Worm (Caenorhabditis elegans) whole organism, L3 larva: ENCODE measurements around the gene bir-1.
A peak's percentile ranks its signal among the peaks of the same experiment; 100 is the strongest.

Experiments used
- R02D3.7 ChIP-seq: fragments of 150-350 bp; optimal IDR thresholded peaks from 2 replicates; lab custom pipeline; 2014; ENCODE audit warnings: missing biosample characterization, missing genetic modification characterization
- ZK546.5 ChIP-seq: sonication (generic microtip); optimal IDR thresholded peaks from 2 replicates; lab custom pipeline; 2017; ENCODE audit warnings: missing biosample characterization, missing genetic modification characterization
- aly-2 ChIP-seq: fragments of 150-350 bp; optimal IDR thresholded peaks from 2 replicates; lab custom pipeline; 2014; ENCODE audit warnings: missing biosample characterization, missing genetic modification characterization
- ama-1 ChIP-seq: fragments of 150-350 bp; optimal IDR thresholded peaks from 2 replicates; lab custom pipeline; 2018
- ceh-16 ChIP-seq: sonication (generic microtip); optimal IDR thresholded peaks from 2 replicates; lab custom pipeline; 2017; ENCODE audit warnings: missing biosample characterization, missing genetic modification characterization
- ceh-28 ChIP-seq: fragments of 150-350 bp; optimal IDR thresholded peaks from 2 replicates; lab custom pipeline; 2014; ENCODE audit warnings: missing biosample characterization, missing genetic modification reagents, missing genetic modification characterization
- ceh-82 ChIP-seq: fragments of 150-350 bp; optimal IDR thresholded peaks from 2 replicates; lab custom pipeline; 2014; ENCODE audit warnings: missing biosample characterization, missing genetic modification characterization
- ceh-9 ChIP-seq: sonication (generic microtip); optimal IDR thresholded peaks from 2 replicates; lab custom pipeline; 2018; ENCODE audit warnings: missing biosample characterization, missing genetic modification characterization
- daf-12 ChIP-seq: fragments of 150-350 bp; optimal IDR thresholded peaks from 2 replicates; lab custom pipeline; 2014; ENCODE audit warnings: missing biosample characterization, missing genetic modification reagents, missing genetic modification characterization
- egl-27 ChIP-seq: sonication (generic microtip); optimal IDR thresholded peaks from 4 replicates; lab custom pipeline; 2017; ENCODE audit warnings: missing biosample characterization, missing genetic modification reagents, missing genetic modification characterization
- egl-5 ChIP-seq: fragments of 150-350 bp; optimal IDR thresholded peaks from 2 replicates; lab custom pipeline; 2017; ENCODE audit warnings: missing biosample characterization, missing genetic modification reagents, missing genetic modification characterization, inconsistent platforms
- elt-1 ChIP-seq: fragments of 150-350 bp; optimal IDR thresholded peaks from 2 replicates; lab custom pipeline; 2014; ENCODE audit warnings: missing biosample characterization, missing genetic modification characterization
- elt-2 ChIP-seq: sonication (generic microtip); optimal IDR thresholded peaks from 2 replicates; lab custom pipeline; 2016; ENCODE audit warnings: missing genetic modification reagents, mild to moderate bottlenecking, missing genetic modification characterization, missing compliant biosample characterization
- elt-3 ChIP-seq, 3 experiments: fragments of 150-350 bp in 1 of 3; sonication (generic microtip) in 2 of 3; optimal IDR thresholded peaks; 2 replicates in 2 of 3; 4 replicates in 1 of 3; lab custom pipeline; 2014 to 2017; ENCODE audit warnings: missing biosample characterization in 3 of 3, missing genetic modification characterization in 3 of 3
- eor-1 ChIP-seq, 2 experiments: fragments of 150-350 bp; optimal IDR thresholded peaks; 2 replicates each; lab custom pipeline; 2014 to 2018; ENCODE audit warnings: missing biosample characterization in 2 of 2, missing genetic modification characterization in 2 of 2
- fkh-10 ChIP-seq: sonication (generic microtip); optimal IDR thresholded peaks from 2 replicates; lab custom pipeline; 2017; ENCODE audit warnings: missing biosample characterization, missing genetic modification reagents, missing genetic modification characterization
- fkh-2 ChIP-seq: fragments of 150-350 bp; optimal IDR thresholded peaks from 2 replicates; lab custom pipeline; 2014; ENCODE audit warnings: missing biosample characterization, missing genetic modification reagents, missing genetic modification characterization
- fos-1 ChIP-seq: fragments of 150-350 bp; optimal IDR thresholded peaks from 2 replicates; lab custom pipeline; 2014; ENCODE audit warnings: missing biosample characterization, missing genetic modification characterization
- hmg-11 ChIP-seq: sonication (generic microtip); optimal IDR thresholded peaks from 2 replicates; lab custom pipeline; 2016; ENCODE audit warnings: missing genetic modification characterization, missing compliant biosample characterization
- jun-1 ChIP-seq: fragments of 150-350 bp; optimal IDR thresholded peaks from 2 replicates; lab custom pipeline; 2014; ENCODE audit warnings: missing biosample characterization, missing genetic modification reagents, missing genetic modification characterization
- lin-15B ChIP-seq: fragments of 150-350 bp; optimal IDR thresholded peaks from 2 replicates; lab custom pipeline; 2014; ENCODE audit warnings: missing biosample characterization, missing genetic modification characterization
- lin-39 ChIP-seq: fragments of 150-350 bp; optimal IDR thresholded peaks from 2 replicates; lab custom pipeline; 2018; ENCODE audit warnings: missing biosample characterization, missing genetic modification reagents, missing genetic modification characterization
- lsy-12 ChIP-seq: sonication (generic microtip); optimal IDR thresholded peaks from 2 replicates; lab custom pipeline; 2016; ENCODE audit warnings: mild to moderate bottlenecking, missing genetic modification characterization, missing compliant biosample characterization
- mdl-1 ChIP-seq: fragments of 150-350 bp; optimal IDR thresholded peaks from 2 replicates; lab custom pipeline; 2014; ENCODE audit warnings: missing biosample characterization, missing genetic modification characterization
- mml-1 ChIP-seq: fragments of 150-350 bp; sonication (generic microtip); optimal IDR thresholded peaks from 3 replicates; lab custom pipeline; 2014; ENCODE audit warnings: missing biosample characterization, missing genetic modification characterization
- nfya-1 ChIP-seq: sonication (generic microtip); optimal IDR thresholded peaks from 2 replicates; lab custom pipeline; 2017; ENCODE audit warnings: missing genetic modification characterization, mild to moderate bottlenecking, missing compliant biosample characterization, antibody characterized with exemption, moderate library complexity; ENCODE audit not compliant: insufficient read depth
- nhr-11 ChIP-seq: fragments of 150-350 bp; optimal IDR thresholded peaks from 2 replicates; lab custom pipeline; 2014; ENCODE audit warnings: missing biosample characterization, missing genetic modification characterization
- nhr-12 ChIP-seq: fragments of 150-350 bp; optimal IDR thresholded peaks from 2 replicates; lab custom pipeline; 2014; ENCODE audit warnings: missing biosample characterization, missing genetic modification characterization
- nhr-23 ChIP-seq: fragments of 150-350 bp; optimal IDR thresholded peaks from 2 replicates; lab custom pipeline; 2014; ENCODE audit warnings: missing biosample characterization, missing genetic modification reagents, missing genetic modification characterization
- nhr-237 ChIP-seq: fragments of 150-350 bp; optimal IDR thresholded peaks from 2 replicates; lab custom pipeline; 2014; ENCODE audit warnings: missing biosample characterization, missing genetic modification characterization
- nhr-25 ChIP-seq: sonication (generic microtip); optimal IDR thresholded peaks from 2 replicates; lab custom pipeline; 2017; ENCODE audit warnings: missing biosample characterization, missing genetic modification characterization
- nhr-28 ChIP-seq: fragments of 150-350 bp; optimal IDR thresholded peaks from 2 replicates; lab custom pipeline; 2014; ENCODE audit warnings: missing biosample characterization, missing genetic modification characterization
- nhr-43 ChIP-seq: sonication (generic microtip); optimal IDR thresholded peaks from 2 replicates; lab custom pipeline; 2016; ENCODE audit warnings: mild to moderate bottlenecking, missing genetic modification characterization, missing compliant biosample characterization; ENCODE audit not compliant: poor library complexity, severe bottlenecking
- nhr-67 ChIP-seq: fragments of 150-350 bp; optimal IDR thresholded peaks from 2 replicates; lab custom pipeline; 2014; ENCODE audit warnings: missing biosample characterization, missing genetic modification characterization
- nhr-76 ChIP-seq: fragments of 150-350 bp; sonication (generic microtip); optimal IDR thresholded peaks from 5 replicates; lab custom pipeline; 2014; ENCODE audit warnings: missing biosample characterization, missing genetic modification characterization
- nhr-77 ChIP-seq: fragments of 150-350 bp; optimal IDR thresholded peaks from 2 replicates; lab custom pipeline; 2014; ENCODE audit warnings: missing biosample characterization, missing genetic modification characterization
- pha-4 ChIP-seq: fragments of 150-350 bp; optimal IDR thresholded peaks from 2 replicates; lab custom pipeline; 2014; ENCODE audit warnings: missing biosample characterization, missing genetic modification reagents, missing genetic modification characterization
- pqm-1 ChIP-seq: fragments of 150-350 bp; optimal IDR thresholded peaks from 2 replicates; lab custom pipeline; 2017; ENCODE audit warnings: missing biosample characterization, missing genetic modification characterization, inconsistent platforms
- sea-2 ChIP-seq: fragments of 150-350 bp; sonication (generic microtip); optimal IDR thresholded peaks from 4 replicates; lab custom pipeline; 2014; ENCODE audit warnings: missing biosample characterization, missing genetic modification reagents, missing genetic modification characterization
- skn-1 ChIP-seq: fragments of 150-350 bp; optimal IDR thresholded peaks from 2 replicates; lab custom pipeline; 2014; ENCODE audit warnings: missing biosample characterization, missing genetic modification characterization
- snpc-4 ChIP-seq: fragments of 150-350 bp; optimal IDR thresholded peaks from 2 replicates; lab custom pipeline; 2014; ENCODE audit warnings: missing biosample characterization, missing genetic modification characterization
- tbx-2 ChIP-seq: sonication (generic microtip); optimal IDR thresholded peaks from 2 replicates; lab custom pipeline; 2016; ENCODE audit warnings: mild to moderate bottlenecking, missing genetic modification characterization, missing compliant biosample characterization
- unc-39 ChIP-seq: sonication (generic microtip); optimal IDR thresholded peaks from 4 replicates; lab custom pipeline; 2017; ENCODE audit warnings: missing biosample characterization, missing genetic modification characterization
- unc-62 ChIP-seq: fragments of 150-350 bp; sonication (generic microtip); optimal IDR thresholded peaks from 4 replicates; lab custom pipeline; 2014; ENCODE audit warnings: missing biosample characterization, missing genetic modification reagents, missing genetic modification characterization
- zag-1 ChIP-seq: fragments of 150-350 bp; optimal IDR thresholded peaks from 2 replicates; lab custom pipeline; 2014; ENCODE audit warnings: missing biosample characterization, missing genetic modification characterization
- ztf-11 ChIP-seq: fragments of 150-350 bp; optimal IDR thresholded peaks from 2 replicates; lab custom pipeline; 2014; ENCODE audit warnings: missing biosample characterization, missing genetic modification characterization
- ztf-4 ChIP-seq: fragments of 150-350 bp; optimal IDR thresholded peaks from 2 replicates; lab custom pipeline; 2014; ENCODE audit warnings: missing biosample characterization, missing genetic modification characterization

The bir-1 gene

DNA sequence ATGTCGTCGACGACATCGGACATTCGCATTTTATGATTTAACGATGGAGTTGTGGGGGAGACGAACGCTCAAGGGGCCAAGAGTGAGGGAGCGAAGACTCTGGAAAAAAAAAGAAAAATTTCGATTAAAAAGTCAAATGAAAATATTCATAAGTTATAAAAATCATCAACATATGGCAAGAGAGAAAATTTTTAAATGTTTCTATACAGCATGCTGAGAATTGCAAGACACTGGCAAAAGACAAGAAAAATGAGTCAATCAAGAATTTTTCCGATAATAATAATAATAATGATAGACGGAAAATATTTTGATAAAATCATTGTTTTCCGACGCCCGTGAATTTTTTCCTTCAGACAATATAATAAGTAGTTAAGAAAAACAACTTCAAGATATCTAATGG lies 7.1 kb upstream of the bir-1 start, which contains the start of gene sipa-1:
Gene sipa-1 (minus strand): TSS at position 101 of the 400 bp plus-strand sequence.
- no peak for TF ChIP-seq ceh-82 (tag; lab: Kevin White, UChicago)
- TF ChIP-seq zag-1 (tag; lab: Kevin White, UChicago): no peak
- TF ChIP-seq nhr-25 (tag; lab: Kevin White, UChicago): no peak
- no peak for TF ChIP-seq nhr-11
- TF ChIP-seq aly-2 (tag; lab: Kevin White, UChicago): no peak
- TF ChIP-seq nhr-43 (tag; lab: Kevin White, UChicago): no peak
- TF ChIP-seq egl-5 (tag; lab: Kevin White, UChicago): no peak
- no peak for TF ChIP-seq mml-1 (tag; lab: Kevin White, UChicago)
- TF ChIP-seq ceh-9: no peak
- TF ChIP-seq nhr-12 (tag; lab: Kevin White, UChicago): no peak
- TF ChIP-seq hmg-11: no peak
- no peak for TF ChIP-seq sea-2 (GFP tag; lab: Kevin White, UChicago)
- TF ChIP-seq skn-1: no peak
- no peak for TF ChIP-seq tbx-2 (tag; lab: Kevin White, UChicago)

DNA sequence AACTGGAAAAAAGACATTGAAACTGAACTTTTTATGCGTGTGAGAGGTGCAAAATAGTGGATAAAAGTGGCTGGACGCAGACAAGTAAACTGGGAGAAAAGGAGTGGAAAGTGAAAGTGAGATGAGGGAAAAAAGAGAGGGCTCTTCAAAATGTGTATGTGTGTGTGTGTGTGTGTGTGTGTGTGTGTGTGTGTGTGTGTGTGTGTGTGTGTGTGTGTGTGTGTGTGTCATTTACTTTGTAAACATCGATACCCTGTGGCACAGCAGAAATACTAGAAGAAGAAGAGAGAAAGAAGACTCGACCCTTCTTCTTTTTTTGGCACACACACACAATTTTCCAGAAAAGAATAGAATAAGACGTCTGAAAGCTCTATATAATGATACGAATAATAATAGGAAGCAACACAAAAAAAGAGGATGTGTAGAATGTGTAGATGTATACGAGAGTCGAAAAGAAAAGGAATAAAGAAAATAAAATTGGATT lies 5.6 kb upstream of the bir-1 start:
- TF ChIP-seq fkh-10 (GFP tag; lab: Kevin White, UChicago): no peak
- no peak for TF ChIP-seq nhr-67 (tag; lab: Kevin White, UChicago)
- TF ChIP-seq hmg-11: peak; percentile 6
- TF ChIP-seq mml-1 (tag; lab: Kevin White, UChicago): no peak
- no peak for TF ChIP-seq aly-2 (tag; lab: Kevin White, UChicago)
- no peak for TF ChIP-seq zag-1 (tag; lab: Kevin White, UChicago)
- TF ChIP-seq nhr-43 (tag; lab: Kevin White, UChicago): no peak
- no peak for TF ChIP-seq sea-2 (GFP tag; lab: Kevin White, UChicago)
- TF ChIP-seq ceh-16 (tag; lab: Kevin White, UChicago): no peak
- TF ChIP-seq nhr-77 (tag; lab: Kevin White, UChicago): no peak
- no peak for TF ChIP-seq unc-39 (tag; lab: Kevin White, UChicago)
- TF ChIP-seq lin-39 (tag; lab: Kevin White, UChicago): peak; percentile 56
- TF ChIP-seq fkh-2 (tag; lab: Kevin White, UChicago): no peak
- no peak for TF ChIP-seq nhr-12 (tag; lab: Kevin White, UChicago)
- no peak for TF ChIP-seq pqm-1 (tag; lab: Kevin White, UChicago)
- TF ChIP-seq ZK546.5 (tag; lab: Kevin White, UChicago): no peak
- no peak for TF ChIP-seq nhr-28
- TF ChIP-seq ama-1 (lab: Kevin White, UChicago): no peak
- no peak for TF ChIP-seq unc-62 (GFP tag; lab: Kevin White, UChicago)
- no peak for TF ChIP-seq ceh-28 (tag; lab: Kevin White, UChicago)
- TF ChIP-seq nhr-11: peak; percentile 65
- TF ChIP-seq elt-1 (tag; lab: Kevin White, UChicago): no peak
- no peak for TF ChIP-seq skn-1
- TF ChIP-seq elt-3 (tag; optimal IDR thresholded peaks at IDR 0.05; lab: Kevin White, UChicago): no peak
- no peak for TF ChIP-seq nhr-76
- TF ChIP-seq R02D3.7: no peak
- no peak for TF ChIP-seq fos-1 (tag; lab: Kevin White, UChicago)
- peak; percentile 30 for TF ChIP-seq snpc-4 (tag; lab: Kevin White, UChicago)
- TF ChIP-seq nfya-1 (tag; lab: Kevin White, UChicago): peak; percentile 73
- TF ChIP-seq ceh-82 (tag; lab: Kevin White, UChicago): no peak
- no peak for TF ChIP-seq ztf-4 (tag; lab: Kevin White, UChicago)
- TF ChIP-seq egl-27 (tag; lab: Kevin White, UChicago): no peak
- TF ChIP-seq tbx-2 (tag; lab: Kevin White, UChicago): no peak
- TF ChIP-seq pha-4 (tag; lab: Kevin White, UChicago): peak; percentile 83
- TF ChIP-seq ztf-11 (tag; lab: Kevin White, UChicago): no peak
- TF ChIP-seq egl-5 (tag; lab: Kevin White, UChicago): peak; percentile 75
- TF ChIP-seq lin-15B (tag; lab: Kevin White, UChicago): no peak
- TF ChIP-seq nhr-237 (tag; lab: Kevin White, UChicago): no peak
- no peak for TF ChIP-seq eor-1 (tag; optimal IDR thresholded peaks at IDR 0.05; lab: Kevin White, UChicago)
- no peak for TF ChIP-seq ceh-9
- no peak for TF ChIP-seq nhr-25 (tag; lab: Kevin White, UChicago)
- peak; percentile 51 for TF ChIP-seq lsy-12
- TF ChIP-seq nhr-23 (tag; lab: Kevin White, UChicago): no peak
- no peak for TF ChIP-seq elt-2 (tag; lab: Kevin White, UChicago)
- peak; percentile 38 for TF ChIP-seq jun-1 (tag; lab: Kevin White, UChicago)
- no peak for TF ChIP-seq daf-12
- peak; percentile 18 for TF ChIP-seq mdl-1 (tag; lab: Kevin White, UChicago)
